Fruit fly (Drosophila melanogaster) whole organism, embryonic: ENCODE data around the gene CG5235.

ENCODE experiments used
- Atf3 ChIP-seq: fragments of 200-800 bp; sonication (Bioruptor generic); optimal IDR thresholded peaks from 3 replicates; lab custom pipeline; 2016; ENCODE audit warnings: missing biosample characterization, missing genetic modification characterization
- B-H2 ChIP-seq: fragments of 200-800 bp; sonication (Bioruptor generic); optimal IDR thresholded peaks from 2 replicates; lab custom pipeline; 2018; ENCODE audit warnings: missing biosample characterization, mild to moderate bottlenecking, missing genetic modification characterization
- CG10543 ChIP-seq: fragments of 200-800 bp; sonication (Bioruptor generic); optimal IDR thresholded peaks from 3 replicates; lab custom pipeline; 2017; ENCODE audit warnings: missing biosample characterization, mild to moderate bottlenecking, missing genetic modification characterization, moderate library complexity
- CG12744 ChIP-seq: fragments of 200-800 bp; sonication (Bioruptor generic); optimal IDR thresholded peaks from 2 replicates; lab custom pipeline; 2016; ENCODE audit warnings: missing biosample characterization, missing genetic modification characterization
- CG1602 ChIP-seq: fragments of 200-800 bp; sonication (Bioruptor generic); optimal IDR thresholded peaks from 3 replicates; lab custom pipeline; 2016; ENCODE audit warnings: missing biosample characterization, missing genetic modification characterization
- CG16779 ChIP-seq: fragments of 200-800 bp; sonication (Bioruptor generic); IDR thresholded peaks from 2 replicates; pipeline ENCODE4 v1.3.6; 2022; ENCODE audit warnings: missing biosample characterization, missing genetic modification characterization
- CG16815 ChIP-seq: fragments of 200-800 bp; sonication (Bioruptor generic); optimal IDR thresholded peaks from 3 replicates; lab custom pipeline; 2017; ENCODE audit warnings: missing biosample characterization, mild to moderate bottlenecking, missing genetic modification characterization
- CG1832 ChIP-seq: fragments of 200-800 bp; sonication (Bioruptor generic); optimal IDR thresholded peaks from 2 replicates; lab custom pipeline; 2017; ENCODE audit warnings: missing biosample characterization, mild to moderate bottlenecking, missing genetic modification characterization, inconsistent platforms
- CG18619 ChIP-seq: fragments of 200-800 bp; sonication (Bioruptor generic); optimal IDR thresholded peaks from 3 replicates; lab custom pipeline; 2017; ENCODE audit warnings: missing biosample characterization, mild to moderate bottlenecking, missing genetic modification characterization
- CG2678 ChIP-seq: fragments of 200-800 bp; sonication (Bioruptor generic); optimal IDR thresholded peaks from 3 replicates; lab custom pipeline; 2019; ENCODE audit warnings: missing biosample characterization, mild to moderate bottlenecking, missing genetic modification characterization, moderate library complexity
- CG33557 ChIP-seq: fragments of 200-800 bp; sonication (Bioruptor generic); optimal IDR thresholded peaks from 2 replicates; lab custom pipeline; 2019; ENCODE audit warnings: missing biosample characterization, mild to moderate bottlenecking, missing genetic modification characterization, moderate library complexity
- CG3995 ChIP-seq: fragments of 200-800 bp; sonication (Bioruptor generic); optimal IDR thresholded peaks from 3 replicates; lab custom pipeline; 2016; ENCODE audit warnings: missing biosample characterization, missing genetic modification characterization
- CG4328 ChIP-seq: fragments of 200-800 bp; sonication (Bioruptor generic); optimal IDR thresholded peaks from 3 replicates; lab custom pipeline; 2017; ENCODE audit warnings: missing biosample characterization, missing genetic modification reagents, missing genetic modification characterization
- CG4424 ChIP-seq: fragments of 200-800 bp; sonication (Bioruptor generic); optimal IDR thresholded peaks from 3 replicates; lab custom pipeline; 2016; ENCODE audit warnings: missing biosample characterization, missing genetic modification characterization
- CG4854 ChIP-seq: fragments of 200-800 bp; sonication (Bioruptor generic); optimal IDR thresholded peaks from 2 replicates; lab custom pipeline; 2016; ENCODE audit warnings: missing biosample characterization, missing genetic modification characterization, inconsistent platforms
- CTCF ChIP-seq: fragments of 200-800 bp; sonication (Bioruptor generic); optimal IDR thresholded peaks from 2 replicates; lab custom pipeline; 2017; ENCODE audit warnings: missing biosample characterization, mild to moderate bottlenecking, missing genetic modification characterization, moderate library complexity
- Dad ChIP-seq: fragments of 200-800 bp; sonication (Bioruptor generic); optimal IDR thresholded peaks from 3 replicates; lab custom pipeline; 2016; ENCODE audit warnings: missing biosample characterization, missing genetic modification characterization
- Dref ChIP-seq: fragments of 200-800 bp; sonication (Bioruptor generic); IDR thresholded peaks from 2 replicates; pipeline ENCODE4 v1.3.6; 2022; ENCODE audit warnings: missing biosample characterization, missing genetic modification characterization
- Elba2 ChIP-seq: fragments of 200-800 bp; sonication (Bioruptor generic); optimal IDR thresholded peaks from 3 replicates; lab custom pipeline; 2016; ENCODE audit warnings: missing biosample characterization, missing genetic modification characterization
- HLH4C ChIP-seq: fragments of 200-800 bp; sonication (Bioruptor generic); IDR thresholded peaks from 3 replicates; pipeline ENCODE4 v1.3.6; 2022; ENCODE audit warnings: missing biosample characterization, missing genetic modification characterization; ENCODE audit not compliant: partially characterized antibody
- Hr51 ChIP-seq, 2 experiments: fragments of 200-800 bp; sonication (Bioruptor generic); optimal IDR thresholded peaks; 2 replicates in 1 of 2; 3 replicates in 1 of 2; lab custom pipeline; 2016 to 2018; ENCODE audit warnings: missing biosample characterization in 2 of 2, missing genetic modification characterization in 2 of 2, mild to moderate bottlenecking in 1 of 2, moderate library complexity in 1 of 2
- Hsf ChIP-seq: fragments of 200-800 bp; sonication (Bioruptor generic); optimal IDR thresholded peaks from 3 replicates; lab custom pipeline; 2016; ENCODE audit warnings: missing biosample characterization, missing genetic modification characterization
- Lhr ChIP-seq: fragments of 200-800 bp; sonication (Bioruptor generic); optimal IDR thresholded peaks from 3 replicates; lab custom pipeline; 2017; ENCODE audit warnings: mild to moderate bottlenecking, missing biosample characterization, missing genetic modification reagents, missing genetic modification characterization
- MESR4 ChIP-seq: fragments of 200-800 bp; sonication (Bioruptor generic); optimal IDR thresholded peaks from 2 replicates; lab custom pipeline; 2018; ENCODE audit warnings: missing biosample characterization, mild to moderate bottlenecking, missing genetic modification characterization, moderate library complexity
- Nf-YB ChIP-seq: fragments of 200-800 bp; sonication (Bioruptor generic); optimal IDR thresholded peaks from 3 replicates; lab custom pipeline; 2019; ENCODE audit warnings: missing biosample characterization, mild to moderate bottlenecking, missing genetic modification characterization, moderate library complexity
- Opbp ChIP-seq: fragments of 200-800 bp; sonication (Bioruptor generic); IDR thresholded peaks from 3 replicates; pipeline ENCODE4 v1.3.6; 2022; ENCODE audit warnings: missing biosample characterization, missing genetic modification characterization; ENCODE audit not compliant: partially characterized antibody
- Sox102F ChIP-seq: fragments of 200-800 bp; sonication (Bioruptor generic); optimal IDR thresholded peaks from 2 replicates; lab custom pipeline; 2018; ENCODE audit warnings: missing biosample characterization, mild to moderate bottlenecking, missing genetic modification characterization, moderate library complexity
- Xrp1 ChIP-seq: fragments of 200-800 bp; sonication (Bioruptor generic); IDR thresholded peaks from 2 replicates; pipeline ENCODE4 v1.3.6; 2022; ENCODE audit warnings: missing biosample characterization, missing genetic modification characterization
- bowl ChIP-seq: fragments of 200-800 bp; sonication (Bioruptor generic); IDR thresholded peaks from 2 replicates; pipeline ENCODE4 v1.3.6; 2022; ENCODE audit warnings: missing biosample characterization, missing genetic modification characterization
- emc ChIP-seq: fragments of 200-800 bp; sonication (Bioruptor generic); optimal IDR thresholded peaks from 2 replicates; lab custom pipeline; 2016; ENCODE audit warnings: missing biosample characterization, missing genetic modification characterization
- esg ChIP-seq: fragments of 200-800 bp; sonication (Bioruptor generic); conservative IDR thresholded peaks from 2 replicates; pipeline ENCODE4 v1.3.6; 2022; ENCODE audit warnings: missing biosample characterization, missing genetic modification characterization
- fd102C ChIP-seq: fragments of 200-800 bp; sonication (Bioruptor generic); optimal IDR thresholded peaks from 2 replicates; lab custom pipeline; 2018; ENCODE audit warnings: missing biosample characterization, mild to moderate bottlenecking, missing genetic modification characterization, moderate library complexity
- hb ChIP-seq: fragments of 200-800 bp; sonication (Bioruptor generic); IDR thresholded peaks from 3 replicates; pipeline ENCODE4 v1.3.6; 2022; ENCODE audit warnings: missing biosample characterization, missing genetic modification characterization; ENCODE audit not compliant: partially characterized antibody
- hbn ChIP-seq: fragments of 200-800 bp; sonication (Bioruptor generic); IDR thresholded peaks from 2 replicates; pipeline ENCODE4 v1.3.6; 2022; ENCODE audit warnings: missing biosample characterization, missing genetic modification characterization; ENCODE audit not compliant: partially characterized antibody
- inv ChIP-seq: fragments of 200-800 bp; sonication (Bioruptor generic); IDR thresholded peaks from 2 replicates; pipeline ENCODE4 v1.3.6; 2022; ENCODE audit warnings: missing biosample characterization, missing genetic modification characterization; ENCODE audit not compliant: partially characterized antibody
- jing ChIP-seq: fragments of 200-800 bp; sonication (Bioruptor generic); optimal IDR thresholded peaks from 2 replicates; lab custom pipeline; 2018; ENCODE audit warnings: missing biosample characterization, mild to moderate bottlenecking, missing genetic modification characterization
- kay ChIP-seq: fragments of 200-800 bp; sonication (Bioruptor generic); optimal IDR thresholded peaks from 2 replicates; lab custom pipeline; 2016; ENCODE audit warnings: missing biosample characterization, missing genetic modification characterization
- lbe ChIP-seq: fragments of 200-800 bp; sonication (Bioruptor generic); optimal IDR thresholded peaks from 2 replicates; lab custom pipeline; 2016; ENCODE audit warnings: missing biosample characterization, mild to moderate bottlenecking, missing genetic modification characterization
- mirr ChIP-seq: fragments of 200-800 bp; sonication (Bioruptor generic); optimal IDR thresholded peaks from 3 replicates; lab custom pipeline; 2018; ENCODE audit warnings: missing biosample characterization, mild to moderate bottlenecking, missing genetic modification characterization
- nmo ChIP-seq: fragments of 200-800 bp; sonication (Bioruptor generic); optimal IDR thresholded peaks from 2 replicates; lab custom pipeline; 2018; ENCODE audit warnings: missing biosample characterization, mild to moderate bottlenecking, missing genetic modification characterization, moderate library complexity
- otp ChIP-seq: fragments of 200-800 bp; sonication (Bioruptor generic); IDR thresholded peaks from 3 replicates; pipeline ENCODE4, ENCODE4 v1.3.6; 2022; ENCODE audit warnings: missing biosample characterization, missing genetic modification characterization
- repo ChIP-seq: fragments of 200-800 bp; sonication (Bioruptor generic); optimal IDR thresholded peaks from 2 replicates; lab custom pipeline; 2016; ENCODE audit warnings: missing biosample characterization, missing genetic modification characterization
- ro ChIP-seq: fragments of 200-800 bp; sonication (Bioruptor generic); IDR thresholded peaks from 2 replicates; pipeline ENCODE4 v1.3.6; 2022; ENCODE audit warnings: missing biosample characterization, missing genetic modification characterization
- salm ChIP-seq: fragments of 200-800 bp; sonication (Bioruptor generic); optimal IDR thresholded peaks from 2 replicates; lab custom pipeline; 2018; ENCODE audit warnings: missing biosample characterization, mild to moderate bottlenecking, missing genetic modification characterization
- sens ChIP-seq: fragments of 200-800 bp; sonication (Bioruptor generic); peaks from one replicate; lab custom pipeline; 2016; ENCODE audit warnings: missing biosample characterization, missing genetic modification characterization
- slbo ChIP-seq: fragments of 200-800 bp; sonication (Bioruptor generic); IDR thresholded peaks from 2 replicates; pipeline ENCODE4 v1.3.6; 2022; ENCODE audit warnings: missing biosample characterization, missing genetic modification characterization
- slou ChIP-seq: fragments of 200-800 bp; sonication (Bioruptor generic); optimal IDR thresholded peaks from 3 replicates; lab custom pipeline; 2016; ENCODE audit warnings: missing biosample characterization, missing genetic modification characterization
- so ChIP-seq: fragments of 200-800 bp; sonication (Bioruptor generic); IDR thresholded peaks from 3 replicates; pipeline ENCODE4 v1.3.6; 2022; ENCODE audit warnings: missing biosample characterization, missing genetic modification characterization
- stc ChIP-seq: fragments of 200-800 bp; sonication (Bioruptor generic); IDR thresholded peaks from 2 replicates; pipeline ENCODE4 v1.3.6; 2022; ENCODE audit warnings: missing biosample characterization, missing genetic modification characterization
- tin ChIP-seq: fragments of 200-800 bp; sonication (Bioruptor generic); optimal IDR thresholded peaks from 3 replicates; lab custom pipeline; 2016; ENCODE audit warnings: missing biosample characterization, missing genetic modification characterization
- tna ChIP-seq: fragments of 200-800 bp; sonication (Bioruptor generic); IDR thresholded peaks from 2 replicates; pipeline ENCODE4 v1.3.6; 2022; ENCODE audit warnings: missing biosample characterization, missing genetic modification characterization; ENCODE audit not compliant: partially characterized antibody
- vvl ChIP-seq: fragments of 200-800 bp; sonication (Bioruptor generic); IDR thresholded peaks from 2 replicates; pipeline ENCODE4 v1.3.6; 2022; ENCODE audit warnings: missing biosample characterization, missing genetic modification characterization

The CG5235 gene

dm6 chr3L:16054095-16054494, 36.1 kb downstream of the CG5235 start (continued):
- no peak for TF ChIP-seq ro (GFP tag; lab: Robert Waterston, UW)
- no peak for TF ChIP-seq CG4854
- TF ChIP-seq slbo (GFP tag; lab: Robert Waterston, UW) = no peak
- TF ChIP-seq CG33557 (GFP tag; lab: Kevin White, UChicago) = no peak
- TF ChIP-seq Hsf (GFP tag; lab: Kevin White, UChicago) = peak; percentile 52
- TF ChIP-seq CG1832 (GFP tag; lab: Kevin White, UChicago) = no peak
- TF ChIP-seq CG10543 (GFP tag; lab: Kevin White, UChicago) = no peak
- no peak for TF ChIP-seq slou
- TF ChIP-seq Xrp1 = 0 out of 2 replicates have a peak, but pooled peaks have one; percentile 44
- no peak for TF ChIP-seq hb (GFP tag; lab: Robert Waterston, UW)
- peak; percentile 66 for TF ChIP-seq CG2678 (tag; lab: Kevin White, UChicago)
- no peak for TF ChIP-seq Lhr (GFP tag; lab: Kevin White, UChicago)
- TF ChIP-seq otp (GFP tag; lab: Robert Waterston, UW) = peak; percentile 28; the same call in 1 of the 3 replicates
- TF ChIP-seq nmo (GFP tag; lab: Kevin White, UChicago) = peak; percentile 80
- no peak for TF ChIP-seq Dref (GFP tag; lab: Robert Waterston, UW)
- TF ChIP-seq lbe = no peak
- no peak for TF ChIP-seq MESR4 (GFP tag; lab: Kevin White, UChicago)
- TF ChIP-seq Opbp = no peak
- TF ChIP-seq B-H2 = no peak
- peak; percentile 30 for TF ChIP-seq tin (GFP tag; lab: Kevin White, UChicago)
- TF ChIP-seq CG16815 (GFP tag; lab: Kevin White, UChicago) = no peak
- TF ChIP-seq HLH4C (GFP tag; lab: Robert Waterston, UW) = no peak
- no peak for TF ChIP-seq tna (GFP tag; lab: Robert Waterston, UW)
- peak in 1 of 2 experiments; percentile 83 for TF ChIP-seq Hr51 (GFP tag; optimal IDR thresholded peaks at IDR 0.05; lab: Kevin White, UChicago)
- peak; percentile 26 for TF ChIP-seq jing (GFP tag; lab: Kevin White, UChicago)
- no peak for TF ChIP-seq hbn
- peak; percentile 75 for TF ChIP-seq sens (GFP tag; lab: Kevin White, UChicago)
- peak; percentile 25 for TF ChIP-seq CG1602 (GFP tag; lab: Kevin White, UChicago)
- peak; percentile 42 for TF ChIP-seq CG18619 (GFP tag; lab: Kevin White, UChicago)
- no peak for TF ChIP-seq CG12744
- no peak for TF ChIP-seq CG3995 (GFP tag; lab: Kevin White, UChicago)
- TF ChIP-seq Sox102F (GFP tag; lab: Kevin White, UChicago) = peak; percentile 72
- no peak for TF ChIP-seq bowl (GFP tag; lab: Robert Waterston, UW)
- TF ChIP-seq CG16779 (GFP tag; lab: Robert Waterston, UW) = no peak
- no peak for TF ChIP-seq CTCF (GFP tag; lab: Kevin White, UChicago)
- no peak for TF ChIP-seq inv (GFP tag; lab: Robert Waterston, UW)
- peak; percentile 26; the same call in 1 of the 2 replicates for TF ChIP-seq stc (GFP tag; lab: Robert Waterston, UW)
- no peak for TF ChIP-seq kay (GFP tag; lab: Kevin White, UChicago)
- TF ChIP-seq Nf-YB = no peak
- TF ChIP-seq Dad (GFP tag; lab: Kevin White, UChicago) = no peak
- peak; percentile 22; the same call in 1 of the 2 replicates for TF ChIP-seq vvl
- TF ChIP-seq fd102C = no peak
- TF ChIP-seq Atf3 = no peak
- TF ChIP-seq repo (GFP tag; lab: Kevin White, UChicago) = no peak
- TF ChIP-seq emc (GFP tag; lab: Kevin White, UChicago) = no peak
- no peak for TF ChIP-seq CG4328 (GFP tag; lab: Kevin White, UChicago)
- no peak for TF ChIP-seq esg (GFP tag; lab: Robert Waterston, UW)
- TF ChIP-seq salm = no peak
- TF ChIP-seq so (GFP tag; lab: Robert Waterston, UW) = no peak
- no peak for TF ChIP-seq Elba2 (GFP tag; lab: Kevin White, UChicago)
- TF ChIP-seq CG4424 (GFP tag; lab: Kevin White, UChicago) = peak; percentile 50
- TF ChIP-seq mirr (GFP tag; lab: Kevin White, UChicago) = no peak
